Fruit fly (Drosophila melanogaster) whole organism, embryonic: ENCODE results near the gene Tcs4.
A peak's percentile ranks its signal among the peaks of the same experiment; 100 is the strongest.

Experiments
- Atf3 ChIP-seq: fragments of 200-800 bp; sonication (Bioruptor generic); optimal IDR thresholded peaks from 3 replicates; lab custom pipeline; 2016; ENCODE audit warnings: missing biosample characterization, missing genetic modification characterization
- Awh ChIP-seq: fragments of 200-800 bp; sonication (Bioruptor generic); IDR thresholded peaks from 2 replicates; pipeline ENCODE4, ENCODE4 v1.3.6; 2022; ENCODE audit warnings: missing biosample characterization, missing genetic modification characterization
- B-H2 ChIP-seq: fragments of 200-800 bp; sonication (Bioruptor generic); optimal IDR thresholded peaks from 2 replicates; lab custom pipeline; 2018; ENCODE audit warnings: missing biosample characterization, mild to moderate bottlenecking, missing genetic modification characterization
- CG11504 ChIP-seq: fragments of 200-800 bp; sonication (Bioruptor generic); optimal IDR thresholded peaks from 3 replicates; lab custom pipeline; 2019; ENCODE audit warnings: missing biosample characterization, mild to moderate bottlenecking, missing genetic modification characterization, moderate library complexity
- CG12219 ChIP-seq: fragments of 200-800 bp; sonication (Bioruptor generic); optimal IDR thresholded peaks from 3 replicates; lab custom pipeline; 2018; ENCODE audit warnings: missing biosample characterization, mild to moderate bottlenecking, missing genetic modification characterization
- CG13624 ChIP-seq: fragments of 200-800 bp; sonication (Bioruptor generic); optimal IDR thresholded peaks from 2 replicates; lab custom pipeline; 2016; ENCODE audit warnings: missing biosample characterization, missing genetic modification characterization
- CG14667 ChIP-seq: fragments of 200-800 bp; sonication (Bioruptor generic); IDR thresholded peaks from 2 replicates; pipeline ENCODE4 v1.3.6; 2022; ENCODE audit warnings: missing biosample characterization, missing genetic modification characterization
- CG15073 ChIP-seq: fragments of 200-800 bp; sonication (Bioruptor generic); optimal IDR thresholded peaks from 2 replicates; lab custom pipeline; 2016; ENCODE audit warnings: missing biosample characterization, missing genetic modification characterization
- CG1529 ChIP-seq: fragments of 200-800 bp; sonication (Bioruptor generic); optimal IDR thresholded peaks from 3 replicates; lab custom pipeline; 2018; ENCODE audit warnings: missing biosample characterization, missing genetic modification characterization
- CG1602 ChIP-seq: fragments of 200-800 bp; sonication (Bioruptor generic); optimal IDR thresholded peaks from 3 replicates; lab custom pipeline; 2016; ENCODE audit warnings: missing biosample characterization, missing genetic modification characterization
- CG1603 ChIP-seq: fragments of 200-800 bp; sonication (Bioruptor generic); optimal IDR thresholded peaks from 2 replicates; lab custom pipeline; 2019; ENCODE audit warnings: missing biosample characterization, mild to moderate bottlenecking, missing genetic modification characterization, moderate library complexity
- CG2202 ChIP-seq: fragments of 200-800 bp; sonication (Bioruptor generic); optimal IDR thresholded peaks from 2 replicates; lab custom pipeline; 2018; ENCODE audit warnings: missing biosample characterization, mild to moderate bottlenecking, missing genetic modification characterization
- CG31388 ChIP-seq: fragments of 200-800 bp; sonication (Bioruptor generic); optimal IDR thresholded peaks from 2 replicates; lab custom pipeline; 2016; ENCODE audit warnings: missing biosample characterization, missing genetic modification characterization
- CG3847 ChIP-seq: fragments of 200-800 bp; sonication (Bioruptor generic); IDR thresholded peaks from 2 replicates; pipeline ENCODE4 v1.3.6; 2022; ENCODE audit warnings: missing biosample characterization, missing genetic modification characterization
- CG4282 ChIP-seq: fragments of 200-800 bp; sonication (Bioruptor generic); optimal IDR thresholded peaks from 2 replicates; lab custom pipeline; 2016; ENCODE audit warnings: missing biosample characterization, missing genetic modification characterization
- CG6813 ChIP-seq: fragments of 200-800 bp; sonication (Bioruptor generic); optimal IDR thresholded peaks from 2 replicates; lab custom pipeline; 2017; ENCODE audit warnings: missing biosample characterization, missing genetic modification characterization, mild to moderate bottlenecking, moderate library complexity, missing genetic modification reagents
- CG7357 ChIP-seq: fragments of 200-800 bp; sonication (Bioruptor generic); IDR thresholded peaks from 3 replicates; pipeline ENCODE4 v1.3.6; 2022; ENCODE audit warnings: missing biosample characterization, missing genetic modification characterization
- CG9437 ChIP-seq: fragments of 200-800 bp; sonication (Bioruptor generic); optimal IDR thresholded peaks from 2 replicates; lab custom pipeline; 2018; ENCODE audit warnings: missing biosample characterization, mild to moderate bottlenecking, missing genetic modification characterization
- CG9817 ChIP-seq: fragments of 200-800 bp; sonication (Bioruptor generic); optimal IDR thresholded peaks from 2 replicates; lab custom pipeline; 2018; ENCODE audit warnings: missing biosample characterization, mild to moderate bottlenecking, missing genetic modification characterization, moderate library complexity
- Dad ChIP-seq: fragments of 200-800 bp; sonication (Bioruptor generic); optimal IDR thresholded peaks from 3 replicates; lab custom pipeline; 2016; ENCODE audit warnings: missing biosample characterization, missing genetic modification characterization
- Dfd ChIP-seq, 2 experiments: fragments of >200 bp; optimal IDR thresholded peaks; 2 replicates each; lab custom pipeline; 2017; ENCODE audit warnings: missing biosample characterization in 2 of 2, missing genetic modification characterization in 2 of 2
- Dip2 ChIP-seq: fragments of 200-800 bp; sonication (Bioruptor generic); IDR thresholded peaks from 2 replicates; pipeline ENCODE4 v1.3.6; 2022; ENCODE audit warnings: missing biosample characterization, missing genetic modification characterization
- Dll ChIP-seq: fragments of 200-800 bp; sonication (Bioruptor generic); IDR thresholded peaks from 4 replicates; pipeline ENCODE4 v1.3.6; 2022; ENCODE audit warnings: missing biosample characterization, missing genetic modification characterization; ENCODE audit not compliant: partially characterized antibody
- HLH3B ChIP-seq: fragments of 200-800 bp; sonication (Bioruptor generic); IDR thresholded peaks from 2 replicates; pipeline ENCODE4 v1.3.6; 2022; ENCODE audit warnings: missing biosample characterization, missing genetic modification characterization
- Hr51 ChIP-seq, 2 experiments: fragments of 200-800 bp; sonication (Bioruptor generic); optimal IDR thresholded peaks; 2 replicates in 1 of 2; 3 replicates in 1 of 2; lab custom pipeline; 2016 to 2018; ENCODE audit warnings: missing biosample characterization in 2 of 2, missing genetic modification characterization in 2 of 2, mild to moderate bottlenecking in 1 of 2, moderate library complexity in 1 of 2
- NK7.1 ChIP-seq: fragments of 200-800 bp; sonication (Bioruptor generic); optimal IDR thresholded peaks from 3 replicates; lab custom pipeline; 2016; ENCODE audit warnings: missing biosample characterization, missing genetic modification characterization
- Poxn ChIP-seq: fragments of 200-800 bp; sonication (Bioruptor generic); IDR thresholded peaks from 2 replicates; pipeline ENCODE4 v1.3.6; 2022; ENCODE audit warnings: missing biosample characterization, missing genetic modification characterization
- Scr ChIP-seq: fragments of 200-800 bp; sonication (Bioruptor generic); IDR thresholded peaks from 2 replicates; pipeline ENCODE4 v1.3.6; 2022; ENCODE audit warnings: missing biosample characterization, missing genetic modification characterization; ENCODE audit not compliant: partially characterized antibody
- Side ChIP-seq: fragments of 200-800 bp; sonication (Bioruptor generic); optimal IDR thresholded peaks from 2 replicates; lab custom pipeline; 2016; ENCODE audit warnings: missing biosample characterization, missing genetic modification characterization
- Tbp ChIP-seq: fragments of >200 bp; optimal IDR thresholded peaks from 2 replicates; lab custom pipeline; 2018; ENCODE audit warnings: missing biosample characterization, missing genetic modification characterization
- YL-1 ChIP-seq: fragments of 200-800 bp; sonication (Bioruptor generic); optimal IDR thresholded peaks from 3 replicates; lab custom pipeline; 2017; ENCODE audit warnings: missing biosample characterization, mild to moderate bottlenecking, missing genetic modification characterization
- ab ChIP-seq: fragments of 200-800 bp; sonication (Bioruptor generic); optimal IDR thresholded peaks from 2 replicates; lab custom pipeline; 2016; ENCODE audit warnings: missing biosample characterization, missing genetic modification characterization
- ase ChIP-seq: fragments of 200-800 bp; sonication (Bioruptor generic); IDR thresholded peaks from 3 replicates; pipeline ENCODE4 v1.3.6; 2022; ENCODE audit warnings: missing biosample characterization, missing genetic modification characterization
- bowl ChIP-seq: fragments of 200-800 bp; sonication (Bioruptor generic); IDR thresholded peaks from 2 replicates; pipeline ENCODE4 v1.3.6; 2022; ENCODE audit warnings: missing biosample characterization, missing genetic modification characterization
- cg ChIP-seq: fragments of 200-800 bp; sonication (Bioruptor generic); optimal IDR thresholded peaks from 3 replicates; lab custom pipeline; 2019; ENCODE audit warnings: missing biosample characterization, mild to moderate bottlenecking, missing genetic modification characterization, moderate library complexity
- corto ChIP-seq: fragments of 200-800 bp; sonication (Bioruptor generic); optimal IDR thresholded peaks from 2 replicates; lab custom pipeline; 2016; ENCODE audit warnings: missing biosample characterization, mild to moderate bottlenecking, missing genetic modification characterization, moderate library complexity
- croc ChIP-seq: fragments of 200-800 bp; sonication (Bioruptor generic); conservative IDR thresholded peaks from 3 replicates; pipeline ENCODE4 v1.3.6; 2022; ENCODE audit warnings: missing biosample characterization, missing genetic modification characterization
- da ChIP-seq: fragments of 200-800 bp; sonication (Bioruptor generic); optimal IDR thresholded peaks from 2 replicates; lab custom pipeline; 2016; ENCODE audit warnings: missing biosample characterization, missing genetic modification characterization
- dmrt11E ChIP-seq: fragments of 200-800 bp; sonication (Bioruptor generic); optimal IDR thresholded peaks from 3 replicates; lab custom pipeline; 2018; ENCODE audit warnings: missing biosample characterization, mild to moderate bottlenecking, missing genetic modification characterization, moderate library complexity
- grau ChIP-seq: fragments of 200-800 bp; optimal IDR thresholded peaks from 3 replicates; lab custom pipeline; 2019; ENCODE audit warnings: missing biosample characterization, mild to moderate bottlenecking, missing genetic modification characterization, moderate library complexity
- ham ChIP-seq: fragments of 200-800 bp; sonication (Bioruptor generic); IDR thresholded peaks from 2 replicates; pipeline ENCODE4 v1.3.6; 2022; ENCODE audit warnings: missing biosample characterization, missing genetic modification characterization
- ind ChIP-seq: fragments of 200-800 bp; sonication (Bioruptor generic); optimal IDR thresholded peaks from 3 replicates; lab custom pipeline; 2016; ENCODE audit warnings: missing biosample characterization, missing genetic modification characterization
- jigr1 ChIP-seq: fragments of 200-800 bp; sonication (Bioruptor generic); IDR thresholded peaks from 3 replicates; pipeline ENCODE4 v1.3.6; 2022; ENCODE audit warnings: missing biosample characterization, missing genetic modification characterization
- phol ChIP-seq: fragments of 200-800 bp; sonication (Bioruptor generic); optimal IDR thresholded peaks from 3 replicates; lab custom pipeline; 2018; ENCODE audit warnings: missing biosample characterization, mild to moderate bottlenecking, missing genetic modification characterization, moderate library complexity
- ranshi ChIP-seq: fragments of 200-800 bp; sonication (Bioruptor generic); IDR thresholded peaks from 2 replicates; pipeline ENCODE4 v1.3.6; 2022; ENCODE audit warnings: missing biosample characterization, missing genetic modification characterization
- run ChIP-seq: fragments of 200-800 bp; sonication (Bioruptor generic); optimal IDR thresholded peaks from 3 replicates; lab custom pipeline; 2018; ENCODE audit warnings: missing biosample characterization, mild to moderate bottlenecking, missing genetic modification characterization
- sr ChIP-seq: fragments of 200-800 bp; sonication (Bioruptor generic); IDR thresholded peaks from 3 replicates; pipeline ENCODE4 v1.3.6; 2022; ENCODE audit warnings: missing biosample characterization, missing genetic modification characterization
- tin ChIP-seq: fragments of 200-800 bp; sonication (Bioruptor generic); optimal IDR thresholded peaks from 3 replicates; lab custom pipeline; 2016; ENCODE audit warnings: missing biosample characterization, missing genetic modification characterization
- tio ChIP-seq: fragments of 200-800 bp; sonication (Bioruptor generic); optimal IDR thresholded peaks from 2 replicates; lab custom pipeline; 2017; ENCODE audit warnings: missing biosample characterization, missing genetic modification characterization, inconsistent platforms
- wdn ChIP-seq: fragments of 200-800 bp; sonication (Bioruptor generic); IDR thresholded peaks from 2 replicates; pipeline ENCODE4 v1.3.6; 2022; ENCODE audit warnings: missing biosample characterization, missing genetic modification characterization
- z ChIP-seq: fragments of 200-800 bp; sonication (Bioruptor generic); IDR thresholded peaks from 3 replicates; pipeline ENCODE4 v1.3.6; 2022; ENCODE audit warnings: missing biosample characterization, missing genetic modification characterization

Tcs4 gene

DNA sequence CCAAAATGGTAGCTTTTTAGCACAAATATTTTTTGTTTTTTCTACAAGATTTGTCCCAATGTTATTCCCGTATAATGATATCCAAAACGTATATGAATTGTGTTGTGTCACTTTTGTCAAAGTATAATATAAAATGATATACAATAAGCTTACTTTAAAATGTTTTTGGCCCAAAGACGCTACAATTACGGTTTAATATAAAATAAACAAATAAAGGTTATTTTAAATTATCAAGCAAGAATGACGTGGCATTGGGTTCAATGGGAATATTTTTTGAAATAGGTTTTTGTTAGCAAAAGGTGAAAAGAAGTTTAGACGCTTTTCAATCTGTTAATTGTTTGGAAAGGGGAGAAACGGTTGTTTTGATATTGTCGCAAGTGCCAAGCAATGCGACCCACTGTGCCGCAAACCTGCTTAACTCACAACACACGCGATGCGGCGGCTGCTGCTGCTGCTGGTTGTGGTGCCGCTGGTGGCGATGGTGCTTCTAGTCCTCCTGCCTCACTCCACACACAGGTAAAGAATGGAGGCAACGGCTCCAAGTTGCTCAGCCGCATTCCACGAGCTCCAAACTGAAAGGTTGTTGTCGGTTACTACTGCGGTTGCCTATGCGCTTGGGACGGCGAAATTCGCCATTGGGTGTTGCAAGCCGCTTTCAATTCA is 38.2 kb downstream of the Tcs4 start (continued):
- no peak for TF ChIP-seq HLH3B
- TF ChIP-seq dmrt11E (tag; lab: Kevin White, UChicago), result peak; percentile 70
- TF ChIP-seq CG4282, result no peak
- TF ChIP-seq ranshi (GFP tag; lab: Robert Waterston, UW), result 0 out of 2 replicates have a peak, but pooled peaks have one; percentile 28
- no peak for TF ChIP-seq YL-1 (GFP tag; lab: Kevin White, UChicago)
- peak; percentile 76 for TF ChIP-seq CG9437
- no peak for TF ChIP-seq CG13624 (GFP tag; lab: Kevin White, UChicago)
- no peak for TF ChIP-seq Dad (GFP tag; lab: Kevin White, UChicago)
- TF ChIP-seq CG9817 (tag; lab: Kevin White, UChicago), result peak; percentile 4
- peak; percentile 5 for TF ChIP-seq cg (GFP tag; lab: Kevin White, UChicago)
- TF ChIP-seq CG7357 (GFP tag; lab: Robert Waterston, UW), result no peak
- no peak for TF ChIP-seq Dll (GFP tag; lab: Robert Waterston, UW)
- no peak for TF ChIP-seq CG2202
- TF ChIP-seq CG3847, result no peak
- no peak for TF ChIP-seq sr
- no peak for TF ChIP-seq Dfd (GFP tag; optimal IDR thresholded peaks at IDR 0.05; lab: Kevin White, UChicago)
- TF ChIP-seq tio (GFP tag; lab: Kevin White, UChicago), result no peak
- TF ChIP-seq z (GFP tag; lab: Robert Waterston, UW), result no peak
- no peak for TF ChIP-seq jigr1 (GFP tag; lab: Robert Waterston, UW)
- TF ChIP-seq da (GFP tag; lab: Kevin White, UChicago), result no peak
- TF ChIP-seq CG6813, result no peak
- no peak for TF ChIP-seq Side (GFP tag; lab: Kevin White, UChicago)
- no peak for TF ChIP-seq CG1603 (tag; lab: Kevin White, UChicago)
- no peak for TF ChIP-seq CG15073
- peak; percentile 4 for TF ChIP-seq ab (GFP tag; lab: Kevin White, UChicago)
- no peak for TF ChIP-seq B-H2 (GFP tag; lab: Kevin White, UChicago)
- 0 out of 2 replicates have a peak, but pooled peaks have one; percentile 13 for TF ChIP-seq Awh (GFP tag; lab: Robert Waterston, UW)
- no peak for TF ChIP-seq ase
- TF ChIP-seq CG1602 (GFP tag; lab: Kevin White, UChicago), result peak; percentile 43
- TF ChIP-seq CG31388 (GFP tag; lab: Kevin White, UChicago), result no peak
- no peak for TF ChIP-seq run
- TF ChIP-seq Tbp, result no peak
- peak; percentile 66 for TF ChIP-seq grau (tag; lab: Kevin White, UChicago)
- peak; percentile 37 for TF ChIP-seq ind (GFP tag; lab: Kevin White, UChicago)
- peak in 1 of 2 experiments; percentile 49 for TF ChIP-seq Hr51 (GFP tag; optimal IDR thresholded peaks at IDR 0.05; lab: Kevin White, UChicago)
- no peak for TF ChIP-seq bowl (GFP tag; lab: Robert Waterston, UW)
- TF ChIP-seq croc (GFP tag; lab: Robert Waterston, UW), result no peak; the same call in 2 of the 3 replicates
- peak; percentile 55 for TF ChIP-seq CG1529
- peak; percentile 53 for TF ChIP-seq CG11504 (tag; lab: Kevin White, UChicago)
- TF ChIP-seq Atf3 (GFP tag; lab: Kevin White, UChicago), result no peak
- TF ChIP-seq NK7.1 (GFP tag; lab: Kevin White, UChicago), result no peak
- no peak for TF ChIP-seq CG14667
- no peak for TF ChIP-seq Dip2 (GFP tag; lab: Robert Waterston, UW)
- TF ChIP-seq Poxn (GFP tag; lab: Robert Waterston, UW), result no peak
- TF ChIP-seq ham, result no peak
- no peak for TF ChIP-seq Scr (GFP tag; lab: Robert Waterston, UW)
- TF ChIP-seq corto, result no peak
- no peak for TF ChIP-seq tin (GFP tag; lab: Kevin White, UChicago)
- peak; percentile 59 for TF ChIP-seq phol (tag; lab: Kevin White, UChicago)
- TF ChIP-seq CG12219 (GFP tag; lab: Kevin White, UChicago), result no peak
- no peak for TF ChIP-seq wdn (GFP tag; lab: Robert Waterston, UW)
